Fruit fly (Drosophila melanogaster) whole organism, embryonic: ENCODE results near the gene Unc-115a.
A peak's percentile ranks its signal among the peaks of the same experiment; 100 is the strongest.

Source experiments
- Adf1 ChIP-seq: fragments of 200-800 bp; sonication (Bioruptor generic); IDR thresholded peaks from 2 replicates; pipeline ENCODE4 v1.3.6; 2022; ENCODE audit warnings: missing biosample characterization, missing genetic modification characterization
- Asciz ChIP-seq: fragments of 200-800 bp; sonication (Bioruptor generic); optimal IDR thresholded peaks from 2 replicates; lab custom pipeline; 2017; ENCODE audit warnings: missing biosample characterization, mild to moderate bottlenecking, missing genetic modification characterization, missing genetic modification reagents
- Awh ChIP-seq: fragments of 200-800 bp; sonication (Bioruptor generic); IDR thresholded peaks from 2 replicates; pipeline ENCODE4, ENCODE4 v1.3.6; 2022; ENCODE audit warnings: missing biosample characterization, missing genetic modification characterization
- B-H2 ChIP-seq: fragments of 200-800 bp; sonication (Bioruptor generic); optimal IDR thresholded peaks from 2 replicates; lab custom pipeline; 2018; ENCODE audit warnings: missing biosample characterization, mild to moderate bottlenecking, missing genetic modification characterization
- Bgb ChIP-seq: fragments of 200-800 bp; sonication (Bioruptor generic); IDR thresholded peaks from 2 replicates; pipeline ENCODE4 v1.3.6; 2022; ENCODE audit warnings: missing biosample characterization, missing genetic modification characterization; ENCODE audit not compliant: partially characterized antibody
- CG17361 ChIP-seq: fragments of 200-800 bp; sonication (Bioruptor generic); IDR thresholded peaks from 3 replicates; pipeline ENCODE4 v1.3.6; 2022; ENCODE audit warnings: missing biosample characterization, missing genetic modification characterization
- CG17612 ChIP-seq: fragments of 200-800 bp; sonication (Bioruptor generic); IDR thresholded peaks from 2 replicates; pipeline ENCODE4 v1.3.6; 2022; ENCODE audit warnings: missing biosample characterization, missing genetic modification characterization
- CG1792 ChIP-seq: fragments of 200-800 bp; sonication (Bioruptor generic); optimal IDR thresholded peaks from 2 replicates; lab custom pipeline; 2016; ENCODE audit warnings: missing biosample characterization, missing genetic modification characterization
- CG3163 ChIP-seq: fragments of 200-800 bp; sonication (Bioruptor generic); optimal IDR thresholded peaks from 3 replicates; lab custom pipeline; 2016; ENCODE audit warnings: missing biosample characterization, missing genetic modification characterization
- CG34422 ChIP-seq: fragments of 200-800 bp; sonication (Bioruptor generic); IDR thresholded peaks from 3 replicates; pipeline ENCODE4 v1.3.6; 2022; ENCODE audit warnings: missing biosample characterization, missing genetic modification characterization
- CG42726 ChIP-seq: fragments of 200-800 bp; sonication (Bioruptor generic); IDR thresholded peaks from 2 replicates; pipeline ENCODE4 v1.3.6; 2022; ENCODE audit warnings: missing biosample characterization, missing genetic modification characterization; ENCODE audit not compliant: partially characterized antibody
- CG4404 ChIP-seq: fragments of 200-800 bp; sonication (Bioruptor generic); IDR thresholded peaks from 2 replicates; pipeline ENCODE4 v1.3.6; 2022; ENCODE audit warnings: missing biosample characterization, missing genetic modification characterization
- CG4820 ChIP-seq: fragments of 200-800 bp; sonication (Bioruptor generic); optimal IDR thresholded peaks from 3 replicates; lab custom pipeline; 2016; ENCODE audit warnings: missing biosample characterization, missing genetic modification characterization
- CG7372 ChIP-seq: fragments of 200-800 bp; sonication (Bioruptor generic); IDR thresholded peaks from 2 replicates; pipeline ENCODE4 v1.3.6; 2022; ENCODE audit warnings: missing biosample characterization, missing genetic modification characterization
- CG7556 ChIP-seq: fragments of 200-800 bp; sonication (Bioruptor generic); optimal IDR thresholded peaks from 2 replicates; lab custom pipeline; 2017; ENCODE audit warnings: missing biosample characterization, mild to moderate bottlenecking, missing genetic modification characterization
- CG7745 ChIP-seq: fragments of 200-800 bp; sonication (Bioruptor generic); optimal IDR thresholded peaks from 2 replicates; lab custom pipeline; 2018; ENCODE audit warnings: missing biosample characterization, mild to moderate bottlenecking, missing genetic modification characterization, moderate library complexity
- CG7963 ChIP-seq: fragments of 200-800 bp; sonication (Bioruptor generic); IDR thresholded peaks from 3 replicates; pipeline ENCODE4 v1.3.6; 2022; ENCODE audit warnings: missing biosample characterization, missing genetic modification characterization; ENCODE audit not compliant: partially characterized antibody
- CG8944 ChIP-seq: fragments of 200-800 bp; sonication (Bioruptor generic); optimal IDR thresholded peaks from 3 replicates; lab custom pipeline; 2016; ENCODE audit warnings: missing biosample characterization, missing genetic modification characterization
- Doc3 ChIP-seq: fragments of 200-800 bp; sonication (Bioruptor generic); IDR thresholded peaks from 3 replicates; pipeline ENCODE4 v1.3.6; 2022; ENCODE audit warnings: missing biosample characterization, missing genetic modification characterization; ENCODE audit not compliant: partially characterized antibody
- Dref ChIP-seq: fragments of 200-800 bp; sonication (Bioruptor generic); IDR thresholded peaks from 2 replicates; pipeline ENCODE4 v1.3.6; 2022; ENCODE audit warnings: missing biosample characterization, missing genetic modification characterization
- Eip74EF ChIP-seq, 2 experiments: fragments of 200-800 bp in 1 of 2; fragments of >200 bp in 1 of 2; sonication (Bioruptor generic) in 1 of 2; optimal IDR thresholded peaks; 2 replicates each; lab custom pipeline; 2017 to 2019; ENCODE audit warnings: missing biosample characterization in 2 of 2, missing genetic modification characterization in 2 of 2, mild to moderate bottlenecking in 1 of 2, moderate library complexity in 1 of 2
- Ets65A ChIP-seq: fragments of 200-800 bp; sonication (Bioruptor generic); peaks from one replicate; lab custom pipeline; 2016; ENCODE audit warnings: missing biosample characterization, missing genetic modification characterization
- GATAe ChIP-seq: fragments of 200-800 bp; sonication (Bioruptor generic); conservative IDR thresholded peaks from 2 replicates; pipeline ENCODE4 v1.3.6; 2022; ENCODE audit warnings: missing biosample characterization, missing genetic modification characterization
- HLH4C ChIP-seq: fragments of 200-800 bp; sonication (Bioruptor generic); IDR thresholded peaks from 3 replicates; pipeline ENCODE4 v1.3.6; 2022; ENCODE audit warnings: missing biosample characterization, missing genetic modification characterization; ENCODE audit not compliant: partially characterized antibody
- Hey ChIP-seq: fragments of 200-800 bp; sonication (Bioruptor generic); optimal IDR thresholded peaks from 3 replicates; lab custom pipeline; 2018; ENCODE audit warnings: missing biosample characterization, mild to moderate bottlenecking, missing genetic modification characterization
- Med ChIP-seq: fragments of 200-800 bp; sonication (Bioruptor generic); peaks from one replicate; lab custom pipeline; 2016; ENCODE audit warnings: missing biosample characterization, missing genetic modification characterization, mild to moderate bottlenecking, inconsistent platforms, moderate library complexity
- Rx ChIP-seq: fragments of 200-800 bp; sonication (Bioruptor generic); IDR thresholded peaks from 2 replicates; pipeline ENCODE4 v1.3.6; 2022; ENCODE audit warnings: missing biosample characterization, missing genetic modification characterization
- Scr ChIP-seq: fragments of 200-800 bp; sonication (Bioruptor generic); IDR thresholded peaks from 2 replicates; pipeline ENCODE4 v1.3.6; 2022; ENCODE audit warnings: missing biosample characterization, missing genetic modification characterization; ENCODE audit not compliant: partially characterized antibody
- al ChIP-seq: fragments of 200-800 bp; sonication (Bioruptor generic); IDR thresholded peaks from 2 replicates; pipeline ENCODE4 v1.3.6; 2022; ENCODE audit warnings: missing biosample characterization, missing genetic modification characterization
- ato ChIP-seq: fragments of 200-800 bp; sonication (Bioruptor generic); IDR thresholded peaks from 2 replicates; pipeline ENCODE4 v1.3.6; 2022; ENCODE audit warnings: missing biosample characterization, missing genetic modification characterization; ENCODE audit not compliant: partially characterized antibody
- cad ChIP-seq: fragments of >200 bp; optimal IDR thresholded peaks from 2 replicates; lab custom pipeline; 2017; ENCODE audit warnings: missing biosample characterization, missing genetic modification characterization
- chinmo ChIP-seq: fragments of 200-800 bp; sonication (Bioruptor generic); IDR thresholded peaks from 4 replicates; pipeline ENCODE4 v1.3.6; 2022; ENCODE audit warnings: missing biosample characterization, missing genetic modification characterization; ENCODE audit not compliant: partially characterized antibody
- ems ChIP-seq: fragments of 200-800 bp; sonication (Bioruptor generic); optimal IDR thresholded peaks from 3 replicates; lab custom pipeline; 2016; ENCODE audit warnings: missing biosample characterization, missing genetic modification characterization
- ftz-f1 ChIP-seq: fragments of 200-800 bp; sonication (Bioruptor generic); optimal IDR thresholded peaks from 2 replicates; lab custom pipeline; 2016; ENCODE audit warnings: missing biosample characterization, missing genetic modification characterization
- fu2 ChIP-seq: fragments of 200-800 bp; sonication (Bioruptor generic); optimal IDR thresholded peaks from 2 replicates; lab custom pipeline; 2016; ENCODE audit warnings: missing biosample characterization, missing genetic modification characterization
- grn ChIP-seq: fragments of 200-800 bp; sonication (Bioruptor generic); optimal IDR thresholded peaks from 3 replicates; lab custom pipeline; 2017; ENCODE audit warnings: missing biosample characterization, missing genetic modification characterization
- inv ChIP-seq: fragments of 200-800 bp; sonication (Bioruptor generic); IDR thresholded peaks from 2 replicates; pipeline ENCODE4 v1.3.6; 2022; ENCODE audit warnings: missing biosample characterization, missing genetic modification characterization; ENCODE audit not compliant: partially characterized antibody
- knrl ChIP-seq: fragments of 200-800 bp; sonication (Bioruptor generic); IDR thresholded peaks from 3 replicates; pipeline ENCODE4 v1.3.6; 2022; ENCODE audit warnings: missing biosample characterization, missing genetic modification characterization; ENCODE audit not compliant: partially characterized antibody
- lov ChIP-seq, 2 experiments: fragments of 200-800 bp in 1 of 2; fragments of >200 bp in 1 of 2; sonication (Bioruptor generic) in 1 of 2; IDR thresholded peaks in 1 of 2; optimal IDR thresholded peaks in 1 of 2; 2 replicates in 1 of 2; 3 replicates in 1 of 2; pipeline versions ENCODE4 v1.3.6 to Lab custom; 2017 to 2022; ENCODE audit warnings: missing biosample characterization in 1 of 2, missing genetic modification characterization in 1 of 2
- mam ChIP-seq: fragments of 200-800 bp; sonication (Bioruptor generic); optimal IDR thresholded peaks from 3 replicates; lab custom pipeline; 2016; ENCODE audit warnings: missing biosample characterization, missing genetic modification characterization
- pho ChIP-seq: fragments of 200-800 bp; sonication (Bioruptor generic); optimal IDR thresholded peaks from 2 replicates; lab custom pipeline; 2016; ENCODE audit warnings: missing biosample characterization, missing genetic modification characterization
- phol ChIP-seq: fragments of 200-800 bp; sonication (Bioruptor generic); optimal IDR thresholded peaks from 3 replicates; lab custom pipeline; 2018; ENCODE audit warnings: missing biosample characterization, mild to moderate bottlenecking, missing genetic modification characterization, moderate library complexity
- sd ChIP-seq: fragments of 200-800 bp; sonication (Bioruptor generic); optimal IDR thresholded peaks from 3 replicates; lab custom pipeline; 2018; ENCODE audit warnings: missing biosample characterization, mild to moderate bottlenecking, missing genetic modification characterization, moderate library complexity
- sens ChIP-seq: fragments of 200-800 bp; sonication (Bioruptor generic); peaks from one replicate; lab custom pipeline; 2016; ENCODE audit warnings: missing biosample characterization, missing genetic modification characterization
- shn ChIP-seq: fragments of 200-800 bp; sonication (Bioruptor generic); optimal IDR thresholded peaks from 3 replicates; lab custom pipeline; 2016; ENCODE audit warnings: missing biosample characterization, missing genetic modification characterization
- unc-4 ChIP-seq: fragments of 200-800 bp; sonication (Bioruptor generic); IDR thresholded peaks from 2 replicates; pipeline ENCODE4 v1.3.6; 2022; ENCODE audit warnings: missing biosample characterization, missing genetic modification characterization; ENCODE audit not compliant: partially characterized antibody
- usp ChIP-seq: fragments of >200 bp; optimal IDR thresholded peaks from 2 replicates; lab custom pipeline; 2017; ENCODE audit warnings: missing biosample characterization, missing genetic modification characterization

The Unc-115a gene

dm6 chr3R:9745442-9745841 lies 40.2 kb upstream of the Unc-115a start:
- TF ChIP-seq ftz-f1 (GFP tag; lab: Kevin White, UChicago) (no peak), CG17612 (no peak), Asciz (no peak), cad (peak; percentile 53), inv (GFP tag; lab: Robert Waterston, UW) (no peak), CG17361 (GFP tag; lab: Robert Waterston, UW) (no peak), sens (GFP tag; lab: Kevin White, UChicago) (no peak), CG7556 (no peak), CG1792 (GFP tag; lab: Kevin White, UChicago) (no peak), Hey (tag; lab: Kevin White, UChicago) (no peak), GATAe (no peak), lov (optimal IDR thresholded peaks at IDR 0.05; lab: Kevin White, UChicago) (no peak), lov (GFP tag; IDR thresholded peaks at IDR 0.05; lab: Robert Waterston, UW) (no peak), shn (GFP tag; lab: Kevin White, UChicago) (no peak), sd (tag; lab: Kevin White, UChicago) (peak; percentile 1), CG4404 (GFP tag; lab: Robert Waterston, UW) (no peak), usp (GFP tag; lab: Kevin White, UChicago) (no peak), Adf1 (GFP tag; lab: Robert Waterston, UW) (no peak), Eip74EF (GFP tag; optimal IDR thresholded peaks at IDR 0.05; lab: Kevin White, UChicago) (no peak), chinmo (GFP tag; lab: Robert Waterston, UW) (0 out of 4 replicates have a peak, but pooled peaks have one; percentile 5), CG7963 (GFP tag; lab: Robert Waterston, UW) (no peak), fu2 (no peak)

dm6 chr3R:9743995-9744394 lies 38.8 kb upstream of the Unc-115a start:
- 0 out of 3 replicates have a peak, but pooled peaks have one; percentile 33 for TF ChIP-seq CG34422
- TF ChIP-seq Ets65A (GFP tag; lab: Kevin White, UChicago) = peak; percentile 55
- TF ChIP-seq CG7372 (GFP tag; lab: Robert Waterston, UW) = no peak
- no peak for TF ChIP-seq CG8944 (GFP tag; lab: Kevin White, UChicago)

dm6 chr3R:9743217-9743616 lies 38.0 kb upstream of the Unc-115a start, which contains the start of gene CG31415:
TSS of gene CG31415 (plus strand) at chr3R:9743517.
- TF ChIP-seq Med (GFP tag; lab: Kevin White, UChicago) (peak; percentile 22), grn (no peak), ems (GFP tag; lab: Kevin White, UChicago) (no peak), sens (GFP tag; lab: Kevin White, UChicago) (peak; percentile 62), mam (no peak)
- TF ChIP-seq, all 482 proteins: peak for 2

dm6 chr3R:9740713-9741112 lies 35.5 kb upstream of the Unc-115a start, which contains the start of gene Pnn:
TSS of gene Pnn (plus strand) at chr3R:9740899.
- TF ChIP-seq Bgb (GFP tag; lab: Robert Waterston, UW) = peak; percentile 92
- TF ChIP-seq CG4820 (GFP tag; lab: Kevin White, UChicago) = no peak
- TF ChIP-seq Dref (GFP tag; lab: Robert Waterston, UW) = peak; percentile 81
- no peak for TF ChIP-seq Rx (GFP tag; lab: Robert Waterston, UW)
- peak; percentile 84 for TF ChIP-seq HLH4C (GFP tag; lab: Robert Waterston, UW)
- peak; percentile 90 for TF ChIP-seq unc-4 (GFP tag; lab: Robert Waterston, UW)
- peak; percentile 93 for TF ChIP-seq Scr (GFP tag; lab: Robert Waterston, UW)
- TF ChIP-seq ato (GFP tag; lab: Robert Waterston, UW) = peak; percentile 81; the same call in 1 of the 2 replicates
- peak; percentile 87; the same call in 1 of the 2 replicates for TF ChIP-seq CG42726
- peak; percentile 86 for TF ChIP-seq Doc3 (GFP tag; lab: Robert Waterston, UW)
- TF ChIP-seq CG3163 (GFP tag; lab: Kevin White, UChicago) = no peak
- peak; percentile 21 for TF ChIP-seq B-H2 (GFP tag; lab: Kevin White, UChicago)
- TF ChIP-seq Awh (GFP tag; lab: Robert Waterston, UW) = no peak
- no peak for TF ChIP-seq pho
- peak; percentile 92 for TF ChIP-seq knrl (GFP tag; lab: Robert Waterston, UW)
- 0 out of 2 replicates have a peak, but pooled peaks have one; percentile 6 for TF ChIP-seq al (GFP tag; lab: Robert Waterston, UW)
- peak; percentile 21 for TF ChIP-seq phol (tag; lab: Kevin White, UChicago)
- TF ChIP-seq CG7745 (tag; lab: Kevin White, UChicago) = peak; percentile 44
